Worm (Caenorhabditis elegans) whole organism, mixed stage, embryonic: ENCODE data around the gene C30B5.6.

Experiments used
- flh-1 ChIP-seq: fragments of 200-800 bp; sonication (Bioruptor generic); optimal IDR thresholded peaks from 2 replicates; lab custom pipeline; 2018; ENCODE audit warnings: mild to moderate bottlenecking, missing genetic modification characterization, moderate library complexity, missing compliant biosample characterization
- mep-1 ChIP-seq: fragments of 150-350 bp; optimal IDR thresholded peaks from 2 replicates; lab custom pipeline; 2017; ENCODE audit warnings: missing biosample characterization, missing genetic modification reagents, missing genetic modification characterization, inconsistent platforms
- nhr-76 ChIP-seq: sonication (generic microtip); optimal IDR thresholded peaks from 2 replicates; lab custom pipeline; 2017; ENCODE audit warnings: missing biosample characterization, missing genetic modification characterization
- unc-62 ChIP-seq: fragments of 150-350 bp; optimal IDR thresholded peaks from 2 replicates; lab custom pipeline; 2014; ENCODE audit warnings: missing biosample characterization, missing genetic modification reagents, missing genetic modification characterization
- ztf-11 ChIP-seq: fragments of 150-350 bp; optimal IDR thresholded peaks from 2 replicates; lab custom pipeline; 2014; ENCODE audit warnings: missing biosample characterization, missing genetic modification characterization

- TF ChIP-seq mep-1 (tag; lab: Kevin White, UChicago) = no peak
- no peak for TF ChIP-seq ztf-11 (tag; lab: Kevin White, UChicago)
- no peak for TF ChIP-seq flh-1 (GFP tag; lab: Kevin White, UChicago)
- TF ChIP-seq unc-62 = no peak
- TF ChIP-seq nhr-76 (tag; lab: Kevin White, UChicago) = no peak
These were observed 4.5 kb upstream of the C30B5.6 start, which contains the start of gene srsy-2 for ce11 chrII:6226995-6227394.
